Fruit fly (Drosophila melanogaster) whole organism, embryonic: ENCODE data around the gene CHES-1-like.

Source experiments
- CG14014 ChIP-seq: fragments of 200-800 bp; sonication (Bioruptor generic); IDR thresholded peaks from 2 replicates; pipeline ENCODE4 v1.3.6; 2022; ENCODE audit warnings: missing biosample characterization, missing genetic modification characterization
- CG15514 ChIP-seq: fragments of 200-800 bp; sonication (Bioruptor generic); optimal IDR thresholded peaks from 3 replicates; lab custom pipeline; 2017; ENCODE audit warnings: missing biosample characterization, missing genetic modification characterization, mild to moderate bottlenecking, moderate library complexity, missing genetic modification reagents
- CG2199 ChIP-seq: fragments of 200-800 bp; sonication (Bioruptor generic); IDR thresholded peaks from 3 replicates; pipeline ENCODE4 v1.3.6; 2022; ENCODE audit warnings: missing biosample characterization, missing genetic modification characterization
- CG32532 ChIP-seq: fragments of 200-800 bp; sonication (Bioruptor generic); IDR thresholded peaks from 2 replicates; pipeline ENCODE4 v1.3.6; 2022; ENCODE audit warnings: missing biosample characterization, missing genetic modification characterization
- CG4360 ChIP-seq: fragments of 200-800 bp; sonication (Bioruptor generic); IDR thresholded peaks from 2 replicates; pipeline ENCODE4 v1.3.6; 2022; ENCODE audit warnings: missing biosample characterization, missing genetic modification characterization
- CG9817 ChIP-seq: fragments of 200-800 bp; sonication (Bioruptor generic); optimal IDR thresholded peaks from 2 replicates; lab custom pipeline; 2018; ENCODE audit warnings: missing biosample characterization, mild to moderate bottlenecking, missing genetic modification characterization, moderate library complexity
- HLH3B ChIP-seq: fragments of 200-800 bp; sonication (Bioruptor generic); IDR thresholded peaks from 2 replicates; pipeline ENCODE4 v1.3.6; 2022; ENCODE audit warnings: missing biosample characterization, missing genetic modification characterization
- Hr39 ChIP-seq: fragments of >200 bp; optimal IDR thresholded peaks from 2 replicates; lab custom pipeline; 2017
- cwo ChIP-seq: fragments of 200-800 bp; sonication (Bioruptor generic); optimal IDR thresholded peaks from 3 replicates; lab custom pipeline; 2017; ENCODE audit warnings: missing biosample characterization, missing genetic modification characterization, mild to moderate bottlenecking, moderate library complexity, missing genetic modification reagents
- jigr1 ChIP-seq: fragments of 200-800 bp; sonication (Bioruptor generic); IDR thresholded peaks from 3 replicates; pipeline ENCODE4 v1.3.6; 2022; ENCODE audit warnings: missing biosample characterization, missing genetic modification characterization
- kay ChIP-seq: fragments of 200-800 bp; sonication (Bioruptor generic); optimal IDR thresholded peaks from 2 replicates; lab custom pipeline; 2016; ENCODE audit warnings: missing biosample characterization, missing genetic modification characterization
- sc ChIP-seq, 3 experiments: fragments of >200 bp in 2 of 3; fragments of 200-800 bp in 1 of 3; sonication (Bioruptor generic) in 1 of 3; optimal IDR thresholded peaks; 2 replicates in 2 of 3; 3 replicates in 1 of 3; lab custom pipeline; 2017; ENCODE audit warnings: mild to moderate bottlenecking in 1 of 3, missing biosample characterization in 1 of 3, missing genetic modification characterization in 1 of 3, missing genetic modification reagents in 1 of 3

DNA sequence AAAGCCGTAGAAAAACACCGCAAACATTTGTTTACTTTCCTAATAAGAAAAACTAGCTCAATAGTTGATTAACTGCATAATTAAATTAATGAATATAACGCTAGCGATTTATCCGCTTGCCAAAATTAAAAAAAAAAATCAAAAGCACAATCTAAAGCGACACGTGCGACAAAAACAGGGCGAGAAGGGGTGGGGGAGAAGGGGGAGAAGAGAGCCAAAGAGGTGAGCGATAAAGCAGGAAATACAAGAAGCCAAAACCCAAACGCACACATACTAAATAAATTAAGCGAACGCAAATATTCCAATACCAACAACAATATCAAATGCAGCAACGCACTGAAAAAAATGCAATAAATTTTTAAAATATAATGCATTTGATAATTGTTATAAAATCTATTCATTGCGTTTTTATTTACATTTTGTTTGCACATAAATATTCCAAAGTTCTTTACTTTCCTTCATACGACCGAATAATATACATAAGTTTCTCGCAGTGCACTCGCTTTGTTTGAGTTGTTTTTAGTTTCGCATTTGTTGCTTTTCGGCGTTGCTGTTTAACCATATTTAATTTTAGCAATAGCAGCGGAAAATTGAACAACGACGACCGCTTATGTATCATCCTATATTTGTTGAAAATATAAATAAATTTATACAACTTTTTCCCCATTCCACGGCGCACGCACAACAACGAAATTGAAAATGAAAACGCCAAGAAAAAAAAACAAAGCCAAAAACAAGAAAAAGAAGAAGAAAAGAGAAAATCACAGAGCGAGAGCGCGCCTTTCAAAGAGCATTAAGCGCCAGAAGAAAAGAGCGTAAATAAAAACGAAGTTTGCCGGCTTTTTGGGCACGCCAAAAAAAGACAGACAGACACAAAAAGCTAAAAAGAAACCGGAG, 10.9 kb downstream of the CHES-1-like start:
- TF ChIP-seq CG2199 (GFP tag; lab: Robert Waterston, UW) (peak; percentile 85; the same call in 1 of the 3 replicates), cwo (GFP tag; lab: Kevin White, UChicago) (peak; percentile 96), CG32532 (GFP tag; lab: Robert Waterston, UW) (peak; percentile 96), kay (peak; percentile 84), CG4360 (peak; percentile 68), CG9817 (tag; lab: Kevin White, UChicago) (peak; percentile 95), jigr1 (GFP tag; lab: Robert Waterston, UW) (peak; percentile 88), CG15514 (GFP tag; lab: Kevin White, UChicago) (peak; percentile 89), sc (optimal IDR thresholded peaks at IDR 0.05; lab: Kevin White, UChicago) (no peak), sc (GFP tag; optimal IDR thresholded peaks at IDR 0.05; lab: Kevin White, UChicago) (peak; percentile 89), Hr39 (lab: Kevin White, UChicago) (no peak), HLH3B (peak; percentile 94), CG14014 (GFP tag; lab: Robert Waterston, UW) (peak; percentile 96)
